Fruit fly (Drosophila melanogaster) whole organism, pupa: ENCODE data around the gene raskol.

Source experiments
- CG10348 ChIP-seq: fragments of 200-800 bp; sonication (Bioruptor generic); IDR thresholded peaks from 2 replicates; pipeline ENCODE4 v1.3.6; 2022; ENCODE audit warnings: missing biosample characterization, missing genetic modification characterization
- CG12605 ChIP-seq: fragments of 200-800 bp; sonication (Bioruptor generic); IDR thresholded peaks from 2 replicates; pipeline ENCODE4 v1.3.6; 2022; ENCODE audit warnings: missing biosample characterization, missing genetic modification characterization
- CG13204 ChIP-seq: fragments of 200-800 bp; sonication (Bioruptor generic); optimal IDR thresholded peaks from 2 replicates; lab custom pipeline; 2018; ENCODE audit warnings: missing biosample characterization, mild to moderate bottlenecking, missing genetic modification characterization, moderate library complexity
- CG14655 ChIP-seq: fragments of 200-800 bp; sonication (Bioruptor generic); optimal IDR thresholded peaks from 3 replicates; lab custom pipeline; 2017; ENCODE audit warnings: mild to moderate bottlenecking, missing biosample characterization, missing genetic modification reagents, missing genetic modification characterization
- CG15710 ChIP-seq: fragments of 200-800 bp; sonication (Bioruptor generic); optimal IDR thresholded peaks from 2 replicates; lab custom pipeline; 2018; ENCODE audit warnings: missing biosample characterization, mild to moderate bottlenecking, missing genetic modification characterization, moderate library complexity
- CG17806 ChIP-seq: fragments of 200-800 bp; sonication (Bioruptor generic); optimal IDR thresholded peaks from 2 replicates; lab custom pipeline; 2018; ENCODE audit warnings: missing biosample characterization, mild to moderate bottlenecking, missing genetic modification characterization, moderate library complexity
- CG32121 ChIP-seq: fragments of 200-800 bp; sonication (Bioruptor generic); IDR thresholded peaks from 2 replicates; pipeline ENCODE4 v1.3.6; 2022; ENCODE audit warnings: missing biosample characterization, missing genetic modification characterization
- CG34367 ChIP-seq: fragments of 200-800 bp; sonication (Bioruptor generic); optimal IDR thresholded peaks from 2 replicates; lab custom pipeline; 2018; ENCODE audit warnings: missing biosample characterization, mild to moderate bottlenecking, missing genetic modification characterization
- CG4496 ChIP-seq: fragments of 200-800 bp; sonication (Bioruptor generic); IDR thresholded peaks from 3 replicates; pipeline ENCODE4 v1.3.6; 2022; ENCODE audit warnings: missing biosample characterization, missing genetic modification characterization
- CG8159 ChIP-seq: fragments of 200-800 bp; sonication (Bioruptor generic); optimal IDR thresholded peaks from 3 replicates; lab custom pipeline; 2018; ENCODE audit warnings: missing biosample characterization, mild to moderate bottlenecking, missing genetic modification characterization, moderate library complexity
- CG8301 ChIP-seq: fragments of 200-800 bp; sonication (Bioruptor generic); optimal IDR thresholded peaks from 2 replicates; lab custom pipeline; 2018; ENCODE audit warnings: missing biosample characterization, mild to moderate bottlenecking, missing genetic modification characterization
- CG9948 ChIP-seq: fragments of 200-800 bp; sonication (Bioruptor generic); optimal IDR thresholded peaks from 2 replicates; lab custom pipeline; 2018; ENCODE audit warnings: missing biosample characterization, mild to moderate bottlenecking, missing genetic modification characterization, moderate library complexity
- D1 ChIP-seq: fragments of 200-800 bp; sonication (Bioruptor generic); optimal IDR thresholded peaks from 2 replicates; lab custom pipeline; 2018; ENCODE audit warnings: missing biosample characterization, mild to moderate bottlenecking, missing genetic modification characterization, moderate library complexity
- EcR ChIP-seq: fragments of 200-800 bp; sonication (Bioruptor generic); optimal IDR thresholded peaks from 3 replicates; lab custom pipeline; 2019; ENCODE audit warnings: missing biosample characterization, missing genetic modification characterization, mild to moderate bottlenecking, moderate library complexity, missing genetic modification reagents
- Ets98B ChIP-seq: fragments of 200-800 bp; sonication (Bioruptor generic); IDR thresholded peaks from 2 replicates; pipeline ENCODE4 v1.3.6; 2022; ENCODE audit warnings: missing biosample characterization, missing genetic modification characterization
- Pif1A ChIP-seq: fragments of 200-800 bp; sonication (Bioruptor generic); optimal IDR thresholded peaks from 3 replicates; lab custom pipeline; 2016; ENCODE audit warnings: missing biosample characterization, missing genetic modification characterization
- Pif1B ChIP-seq: fragments of 200-800 bp; sonication (Bioruptor generic); optimal IDR thresholded peaks from 3 replicates; lab custom pipeline; 2016; ENCODE audit warnings: missing biosample characterization, missing genetic modification characterization
- Snoo ChIP-seq: fragments of 200-800 bp; sonication (Bioruptor generic); optimal IDR thresholded peaks from 3 replicates; lab custom pipeline; 2017; ENCODE audit warnings: missing biosample characterization, mild to moderate bottlenecking, missing genetic modification characterization, inconsistent platforms
- fd96Ca ChIP-seq: fragments of 200-800 bp; sonication (Bioruptor generic); IDR thresholded peaks from 3 replicates; pipeline ENCODE4 v1.3.6; 2022; ENCODE audit warnings: missing biosample characterization, missing genetic modification characterization
- gl ChIP-seq: fragments of 200-800 bp; sonication (Bioruptor generic); optimal IDR thresholded peaks from 2 replicates; lab custom pipeline; 2018; ENCODE audit warnings: missing biosample characterization, mild to moderate bottlenecking, missing genetic modification characterization
- rn ChIP-seq: fragments of 200-800 bp; sonication (Bioruptor generic); IDR thresholded peaks from 2 replicates; pipeline ENCODE4 v1.3.6; 2022; ENCODE audit warnings: missing biosample characterization, missing genetic modification characterization

raskol gene

dm6 chrX:17789413-17790054, 79.6 kb downstream of the raskol start:
- TF ChIP-seq CG4496 (GFP tag; lab: Robert Waterston, UW) (no peak), CG8159 (tag; lab: Kevin White, UChicago) (no peak), Ets98B (GFP tag; lab: Robert Waterston, UW) (no peak), CG9948 (tag; lab: Kevin White, UChicago) (no peak), CG17806 (tag; lab: Kevin White, UChicago) (no peak), CG10348 (GFP tag; lab: Robert Waterston, UW) (no peak), gl (tag; lab: Kevin White, UChicago) (no peak), CG12605 (GFP tag; lab: Robert Waterston, UW) (no peak), rn (GFP tag; lab: Robert Waterston, UW) (no peak), Pif1A (GFP tag; lab: Kevin White, UChicago) (no peak), Snoo (no peak)

- TF ChIP-seq CG13204 (GFP tag; lab: Kevin White, UChicago) (no peak), CG9948 (tag; lab: Kevin White, UChicago) (no peak), CG17806 (tag; lab: Kevin White, UChicago) (no peak), Snoo (no peak), fd96Ca (GFP tag; lab: Robert Waterston, UW) (no peak), rn (GFP tag; lab: Robert Waterston, UW) (no peak), CG32121 (no peak), gl (tag; lab: Kevin White, UChicago) (no peak), EcR (GFP tag; lab: Kevin White, UChicago) (no peak), CG10348 (GFP tag; lab: Robert Waterston, UW) (no peak), Pif1A (GFP tag; lab: Kevin White, UChicago) (no peak), CG4496 (GFP tag; lab: Robert Waterston, UW) (no peak), CG34367 (tag; lab: Kevin White, UChicago) (no peak), CG14655 (GFP tag; lab: Kevin White, UChicago) (no peak)
Observed at dm6 chrX:17790072-17790471, 80.1 kb downstream of the raskol start.

dm6 chrX:17790710-17791109, 80.8 kb downstream of the raskol start, which contains the start of gene OdsH:
TSS of gene OdsH (plus strand) at chrX:17791010.
- TF ChIP-seq CG8301 (tag; lab: Kevin White, UChicago) (no peak), D1 (tag; lab: Kevin White, UChicago) (no peak), CG14655 (GFP tag; lab: Kevin White, UChicago) (no peak), Snoo (no peak), CG15710 (tag; lab: Kevin White, UChicago) (no peak), CG4496 (GFP tag; lab: Robert Waterston, UW) (no peak), CG13204 (GFP tag; lab: Kevin White, UChicago) (no peak), CG10348 (GFP tag; lab: Robert Waterston, UW) (no peak), CG9948 (tag; lab: Kevin White, UChicago) (no peak), CG32121 (no peak), CG17806 (tag; lab: Kevin White, UChicago) (no peak), Pif1B (GFP tag; lab: Kevin White, UChicago) (no peak), EcR (GFP tag; lab: Kevin White, UChicago) (no peak), gl (tag; lab: Kevin White, UChicago) (no peak), fd96Ca (GFP tag; lab: Robert Waterston, UW) (no peak), Ets98B (GFP tag; lab: Robert Waterston, UW) (no peak)

dm6 chrX:17799070-17799802, 89.3 kb downstream of the raskol start:
- TF ChIP-seq CG32121 (no peak), Pif1B (GFP tag; lab: Kevin White, UChicago) (no peak), Pif1A (GFP tag; lab: Kevin White, UChicago) (no peak), CG34367 (tag; lab: Kevin White, UChicago) (no peak), fd96Ca (GFP tag; lab: Robert Waterston, UW) (no peak), CG4496 (GFP tag; lab: Robert Waterston, UW) (no peak), CG8159 (tag; lab: Kevin White, UChicago) (no peak), D1 (tag; lab: Kevin White, UChicago) (no peak), CG9948 (tag; lab: Kevin White, UChicago) (no peak), CG13204 (GFP tag; lab: Kevin White, UChicago) (no peak), CG8301 (tag; lab: Kevin White, UChicago) (no peak), EcR (GFP tag; lab: Kevin White, UChicago) (no peak), CG12605 (GFP tag; lab: Robert Waterston, UW) (no peak), gl (tag; lab: Kevin White, UChicago) (no peak), CG10348 (GFP tag; lab: Robert Waterston, UW) (no peak), rn (GFP tag; lab: Robert Waterston, UW) (no peak), CG15710 (tag; lab: Kevin White, UChicago) (no peak), Snoo (no peak)

dm6 chrX:17799803-17800151, 89.8 kb downstream of the raskol start:
- TF ChIP-seq CG10348 (GFP tag; lab: Robert Waterston, UW) (no peak), CG8301 (tag; lab: Kevin White, UChicago) (no peak), CG8159 (tag; lab: Kevin White, UChicago) (no peak), CG13204 (GFP tag; lab: Kevin White, UChicago) (no peak), Pif1B (GFP tag; lab: Kevin White, UChicago) (no peak), CG15710 (tag; lab: Kevin White, UChicago) (no peak), Ets98B (GFP tag; lab: Robert Waterston, UW) (no peak), CG9948 (tag; lab: Kevin White, UChicago) (no peak), Pif1A (GFP tag; lab: Kevin White, UChicago) (no peak)
